Fruit fly (Drosophila melanogaster): ENCODE data around the gene Pglym78.

The Pglym78 gene

DNA sequence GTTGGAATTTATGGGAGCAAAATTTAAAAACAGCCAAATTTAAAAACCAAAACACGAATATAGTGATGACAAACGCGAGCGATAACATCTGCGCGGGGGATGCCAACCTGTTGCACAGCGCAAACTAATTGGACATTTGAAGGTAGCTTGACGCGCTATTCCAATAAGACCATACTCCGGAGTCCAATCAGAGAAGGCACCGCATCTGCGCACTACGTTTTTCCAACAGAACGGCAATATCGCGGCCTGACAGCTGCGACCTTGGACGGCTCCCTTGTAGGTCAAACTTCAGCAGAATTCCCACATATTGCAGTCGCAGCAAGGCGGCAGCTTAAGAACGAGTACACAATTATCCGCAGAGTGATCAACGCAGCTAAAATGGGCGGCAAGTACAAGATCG lies at the start of gene Pglym78, which contains the start of gene CG11882:
Pglym78 (plus strand) TSS at position 177 of the 400 bp plus-strand sequence.
CG11882 (minus strand) TSS at position 101 of the 400 bp plus-strand sequence.
- peak; percentile 27 for TF ChIP-seq noc (tag; optimal IDR thresholded peaks at IDR 0.05)

DNA sequence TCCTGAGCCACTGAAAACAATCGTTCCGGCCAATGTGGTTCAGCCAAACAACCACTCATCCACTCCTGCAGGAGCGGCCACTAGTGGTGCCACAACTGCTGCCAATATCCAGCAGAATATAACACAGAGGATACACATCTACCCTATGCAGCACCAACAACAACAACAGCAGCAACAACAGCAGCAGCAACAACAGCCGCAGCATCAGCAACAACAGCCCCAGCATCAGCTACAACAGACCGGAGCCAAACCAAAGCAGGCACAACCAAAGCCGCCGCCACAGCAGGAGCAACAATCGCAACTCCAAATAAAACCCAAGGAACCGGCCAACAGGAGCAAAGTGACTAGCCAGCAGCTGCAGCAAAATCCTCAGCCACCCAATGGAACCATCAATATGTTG lies 44.8 kb upstream of the Pglym78 start:
- no peak for TF ChIP-seq noc (tag; optimal IDR thresholded peaks at IDR 0.05)

DNA sequence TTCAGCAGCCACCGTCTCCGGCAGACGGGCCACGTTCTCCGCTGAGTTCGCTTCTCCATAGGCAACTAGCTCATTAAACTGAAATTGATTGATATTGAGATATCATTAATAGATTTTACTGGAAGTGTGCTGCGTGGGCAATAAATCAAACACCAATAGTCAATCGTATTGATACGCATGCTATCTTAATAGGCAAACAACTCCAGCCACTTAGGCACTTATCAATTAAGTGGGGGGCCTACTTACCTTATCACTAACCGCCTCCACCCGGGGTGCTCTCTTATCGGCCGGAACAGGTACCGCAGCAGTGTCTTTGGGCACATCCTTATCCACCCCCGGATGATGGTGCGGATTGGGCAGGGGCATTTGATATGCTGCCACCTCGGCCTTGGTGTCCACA lies 36.3 kb upstream of the Pglym78 start:
- peak; percentile 82 for TF ChIP-seq noc (tag; optimal IDR thresholded peaks at IDR 0.05)

DNA sequence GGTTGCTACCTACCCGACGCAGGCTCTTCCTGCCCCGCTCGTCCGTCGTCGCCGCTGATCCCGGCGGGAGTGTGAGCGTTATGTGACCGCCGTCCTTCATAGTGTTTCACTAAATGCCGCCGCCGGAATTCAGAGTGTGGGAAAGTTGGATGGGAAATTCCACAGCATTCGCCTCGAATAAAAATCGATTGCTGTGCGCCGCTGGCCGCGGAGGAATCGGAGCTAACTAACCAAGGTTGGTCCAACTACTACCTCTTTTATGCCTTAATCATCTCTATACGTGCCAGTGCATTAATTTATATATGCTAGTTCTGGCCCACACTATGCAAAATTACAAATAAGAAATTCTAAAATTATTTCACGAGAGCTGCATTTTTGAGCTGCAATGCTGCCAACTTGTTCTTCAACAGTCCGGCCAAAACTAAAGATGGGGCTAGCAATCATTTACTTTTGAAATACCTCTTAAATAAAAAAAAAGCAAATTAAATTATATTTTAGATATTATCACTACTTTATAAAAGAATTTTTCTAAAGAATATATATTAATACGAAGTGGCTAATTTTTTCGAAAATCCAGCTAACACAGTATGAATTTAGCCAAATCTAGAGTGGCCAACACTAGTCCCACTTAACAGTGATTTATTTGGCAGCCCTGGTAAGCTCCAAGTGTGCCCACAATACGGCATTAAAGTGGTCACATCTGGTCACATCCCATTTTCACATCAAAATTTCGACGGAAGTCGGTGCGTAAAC lies 35.5 kb upstream of the Pglym78 start, which contains the start of the genes alpha-Man-Ib and Pdhb:
alpha-Man-Ib (minus strand) TSS at position 425 of the 753 bp plus-strand sequence.
Pdhb (plus strand) TSS at position 674 of the 753 bp plus-strand sequence.
- TF ChIP-seq noc (tag; optimal IDR thresholded peaks at IDR 0.05): peak; percentile 60

DNA sequence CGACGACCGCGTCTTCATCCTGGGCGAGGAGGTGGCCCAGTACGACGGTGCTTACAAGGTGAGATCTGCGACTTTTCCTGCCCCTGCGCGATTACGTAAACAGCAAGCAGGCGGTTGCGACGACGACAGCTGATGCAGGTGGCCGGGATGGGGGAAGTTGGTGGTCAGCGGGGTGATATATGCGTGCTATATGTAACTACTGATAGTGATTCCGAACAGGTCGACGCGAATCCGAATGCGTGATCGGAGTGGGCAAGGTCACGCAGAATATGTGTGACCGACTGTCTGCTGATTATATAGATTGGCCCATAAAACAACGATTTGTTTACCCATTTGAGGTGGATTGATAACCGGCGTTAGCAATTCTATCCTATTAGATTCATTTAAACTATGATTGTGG lies 34.7 kb upstream of the Pglym78 start:
- TF ChIP-seq noc (tag; optimal IDR thresholded peaks at IDR 0.05): no peak

DNA sequence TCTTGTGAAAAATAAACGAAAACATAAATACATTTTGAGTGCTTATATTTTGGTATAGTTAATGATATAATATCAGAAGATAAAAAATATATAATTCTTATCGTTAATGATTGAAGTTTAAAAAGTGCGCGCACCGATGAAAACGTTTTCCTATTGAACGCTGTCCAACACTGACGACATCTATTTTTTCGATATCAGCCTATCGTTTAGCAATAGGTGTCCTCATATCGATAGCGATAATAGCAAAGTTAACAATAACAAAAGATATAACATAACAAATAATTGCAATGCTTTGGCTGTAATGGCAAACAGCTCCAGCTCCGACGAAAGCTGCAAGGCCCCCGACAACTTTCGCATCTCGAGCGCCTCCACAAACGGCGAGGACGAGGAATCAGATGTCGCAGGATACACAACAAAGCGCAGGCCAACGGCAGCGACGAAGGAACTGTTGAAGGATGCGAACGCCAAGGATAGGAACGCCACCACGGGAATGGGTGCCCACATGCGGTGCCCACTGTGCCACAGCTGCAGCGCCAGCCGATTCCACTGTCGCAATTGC lies 31.8 kb upstream of the Pglym78 start, which contains the start of gene Atg14:
Atg14 (plus strand) TSS at position 225 of the 559 bp plus-strand sequence.
- peak; percentile 2 for TF ChIP-seq noc (tag; optimal IDR thresholded peaks at IDR 0.05)

DNA sequence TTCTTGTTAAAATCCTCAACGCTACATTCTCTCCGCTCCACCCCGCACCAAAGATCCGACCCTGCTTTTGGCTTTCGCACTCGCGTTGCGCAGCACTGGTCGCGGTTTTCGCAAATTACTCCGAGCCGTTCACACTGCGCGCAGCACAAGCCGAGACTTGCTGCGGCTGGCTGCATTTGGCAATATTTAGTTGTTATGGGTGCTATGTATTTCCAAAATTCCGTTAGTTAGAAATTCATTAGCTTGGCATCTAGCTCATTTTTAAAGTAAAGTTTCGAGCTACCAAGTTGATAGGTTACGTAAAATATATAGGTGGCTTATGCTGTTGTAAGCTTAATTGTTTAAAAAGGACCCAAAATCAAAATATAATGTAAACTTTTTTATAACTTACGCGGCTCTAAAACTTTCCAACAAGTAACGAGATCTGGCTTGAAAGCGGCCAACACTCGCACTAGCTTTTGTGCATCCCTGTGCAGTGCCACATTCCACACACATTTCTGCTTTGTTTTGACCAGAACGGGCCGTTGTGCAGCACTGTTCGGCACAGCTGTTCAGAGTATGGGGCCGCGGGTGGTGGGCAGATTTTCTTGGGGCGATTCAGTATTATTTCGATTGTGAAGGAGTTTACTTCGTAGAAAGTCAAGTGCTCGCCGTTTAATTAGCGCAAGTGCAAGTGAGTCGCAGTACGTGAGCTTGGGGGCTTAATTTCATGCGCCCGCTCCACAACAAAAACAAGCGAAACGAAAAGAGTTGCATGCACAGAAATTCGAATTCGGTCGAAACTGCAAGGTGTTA lies 25.0 kb upstream of the Pglym78 start, which contains the start of the genes yem and Ctl2:
yem (minus strand) TSS at position 63 of the 795 bp plus-strand sequence.
Ctl2 (plus strand) TSS at position 554 of the 795 bp plus-strand sequence.
- peak; percentile 63 for TF ChIP-seq noc (tag; optimal IDR thresholded peaks at IDR 0.05)

DNA sequence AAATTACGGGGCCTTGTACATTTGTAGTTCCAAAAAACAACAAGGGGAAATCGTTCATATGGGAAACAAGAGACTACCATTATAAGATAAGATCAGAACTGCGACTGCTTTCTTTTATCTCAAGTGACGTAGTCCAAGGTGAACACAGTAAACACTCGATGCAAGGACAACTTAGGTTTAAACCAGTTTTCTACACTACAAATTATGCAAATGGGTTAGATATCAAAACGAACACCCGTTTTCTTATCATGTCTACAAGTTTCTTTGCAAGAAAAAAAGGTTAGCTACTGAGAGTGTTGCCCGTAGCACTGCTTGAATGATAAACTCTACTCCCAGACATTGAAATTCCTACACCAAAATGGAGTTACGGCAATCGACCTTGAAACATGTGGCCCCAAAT lies 23.9 kb upstream of the Pglym78 start:
- peak; percentile 57 for TF ChIP-seq noc (tag; optimal IDR thresholded peaks at IDR 0.05)

DNA sequence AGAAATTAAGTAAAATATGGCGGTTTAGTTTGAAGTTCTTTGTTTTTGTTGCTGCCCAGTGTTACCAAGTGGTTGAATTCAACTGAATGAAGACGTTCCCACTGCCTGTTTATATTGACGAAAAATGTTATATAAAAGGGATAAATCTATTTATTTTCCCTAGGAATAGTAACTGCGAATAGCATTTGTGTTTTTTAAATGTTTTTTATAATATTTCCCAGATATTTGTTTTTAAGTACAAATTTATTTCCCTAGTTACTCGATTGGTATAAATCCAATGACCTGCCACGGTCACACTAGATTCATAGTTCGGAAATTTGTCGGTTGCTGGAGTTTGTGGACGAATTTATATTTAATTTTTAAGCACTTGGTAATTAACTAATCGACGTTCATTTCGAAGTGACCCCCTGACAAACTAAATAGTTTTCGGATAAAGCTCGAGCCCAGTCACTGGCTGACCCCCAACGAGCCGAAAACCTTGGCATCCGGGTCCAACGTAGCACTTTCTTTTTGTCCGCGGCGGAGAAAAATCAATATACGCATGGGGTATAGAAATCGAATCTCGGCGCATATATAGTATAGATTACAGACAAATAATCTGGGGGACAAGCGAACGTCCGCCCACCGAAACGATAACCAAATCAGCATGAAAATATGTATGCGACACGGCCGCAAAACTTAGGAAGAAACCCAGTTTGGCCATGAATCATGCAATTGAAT lies 17.0 kb upstream of the Pglym78 start, which contains the start of the genes dgt6 and Vha100-1:
dgt6 (minus strand) TSS at position 71 of the 720 bp plus-strand sequence.
Vha100-1 (plus strand) TSS at position 292 of the 720 bp plus-strand sequence.
- TF ChIP-seq noc (tag; optimal IDR thresholded peaks at IDR 0.05): peak; percentile 16

DNA sequence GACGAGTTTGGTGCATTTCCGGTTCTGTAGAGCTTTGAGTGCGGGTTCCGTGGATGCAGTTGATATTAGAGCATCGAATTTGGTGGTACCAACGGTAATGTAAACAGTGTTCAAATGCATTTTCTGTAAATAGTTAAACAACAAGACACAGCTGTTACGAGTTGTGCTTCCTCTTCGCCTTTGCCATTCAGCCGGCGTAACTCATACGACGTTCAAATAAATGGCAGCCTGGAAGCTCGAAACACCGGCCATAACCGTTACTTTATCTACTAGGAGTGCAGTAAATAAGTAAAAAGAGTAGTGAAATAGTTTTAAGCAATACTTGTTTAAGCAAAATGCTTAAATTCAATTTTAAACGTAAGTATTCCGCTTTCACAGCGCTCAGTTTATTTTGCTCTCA lies 9.6 kb upstream of the Pglym78 start, which contains the start of the genes Alg13 and superdeath:
Alg13 (minus strand) TSS at position 167 of the 400 bp plus-strand sequence.
superdeath (plus strand) TSS at position 256 of the 400 bp plus-strand sequence.
- TF ChIP-seq noc (tag; optimal IDR thresholded peaks at IDR 0.05): no peak

DNA sequence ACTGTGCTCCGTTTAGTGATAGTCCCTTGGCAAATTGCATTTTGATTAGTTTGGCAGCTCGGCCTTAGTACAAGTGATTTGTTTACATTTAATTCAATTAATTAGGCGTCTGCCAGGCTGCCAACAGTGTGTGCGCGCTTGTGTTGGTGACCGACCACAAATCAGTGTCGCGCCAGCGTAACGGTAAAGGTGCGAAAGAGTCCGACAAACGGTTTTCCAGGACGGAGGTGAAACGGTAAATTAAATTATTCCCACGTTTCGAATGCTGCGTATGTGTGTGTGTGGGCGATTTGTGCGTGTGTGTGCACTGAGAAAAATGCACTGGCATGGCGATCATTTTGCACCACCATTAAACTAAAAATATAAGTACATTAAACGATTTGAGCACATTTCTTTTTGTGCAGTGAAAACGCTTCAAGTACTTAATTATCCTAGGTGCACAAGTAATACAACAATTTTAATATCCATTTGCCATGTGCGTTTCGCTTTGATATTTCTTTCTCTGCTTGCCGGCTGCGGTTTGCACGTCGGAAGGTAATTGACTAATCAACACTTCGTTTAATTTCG lies 9.0 kb upstream of the Pglym78 start:
- TF ChIP-seq noc (tag; optimal IDR thresholded peaks at IDR 0.05): no peak

DNA sequence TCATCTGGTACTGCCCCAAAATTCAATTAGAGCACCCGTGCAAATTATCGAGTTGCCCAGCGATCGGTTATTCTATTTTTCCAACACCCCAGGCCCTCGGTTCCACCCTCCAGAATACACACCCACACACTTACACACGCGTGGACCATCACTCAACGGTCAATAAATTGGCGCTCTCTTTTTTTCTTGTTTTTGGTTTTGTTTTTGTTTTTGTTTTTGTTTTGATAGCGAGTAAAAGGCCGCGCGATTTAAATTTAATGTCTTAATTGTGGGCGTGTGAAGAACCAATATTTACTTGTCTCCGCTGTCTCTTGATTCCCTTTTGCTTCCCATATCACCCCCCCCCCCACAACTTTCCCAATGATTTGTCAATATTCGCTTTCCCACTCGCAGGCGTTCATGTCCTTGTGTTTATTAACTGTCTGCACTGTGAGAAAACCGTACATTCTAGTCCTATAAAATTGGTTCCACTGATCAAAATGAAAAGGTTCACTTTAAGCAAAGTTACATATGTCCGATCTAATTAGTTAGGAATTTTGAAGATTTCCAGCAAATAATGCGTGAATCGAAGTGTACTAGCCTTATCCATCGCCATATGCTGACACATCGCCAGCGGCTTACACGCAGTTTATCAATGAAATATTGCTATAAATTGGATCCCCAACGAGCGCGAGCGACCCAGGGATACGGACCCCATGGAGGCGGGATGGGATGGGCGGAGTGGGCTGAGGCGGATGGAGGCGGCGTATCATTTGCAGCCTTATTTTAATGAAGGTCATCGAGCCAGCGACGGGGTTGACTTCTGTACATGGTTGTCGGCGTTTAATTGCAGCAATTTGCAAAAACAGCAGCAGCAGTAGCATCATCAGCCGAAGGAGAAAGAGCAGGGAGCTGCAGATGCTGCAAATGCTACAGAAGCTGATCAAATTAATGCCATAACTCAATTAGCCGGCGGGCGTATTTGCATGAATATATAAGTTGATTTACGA lies 8.0 kb upstream of the Pglym78 start:
- no peak for TF ChIP-seq noc (tag; optimal IDR thresholded peaks at IDR 0.05)

DNA sequence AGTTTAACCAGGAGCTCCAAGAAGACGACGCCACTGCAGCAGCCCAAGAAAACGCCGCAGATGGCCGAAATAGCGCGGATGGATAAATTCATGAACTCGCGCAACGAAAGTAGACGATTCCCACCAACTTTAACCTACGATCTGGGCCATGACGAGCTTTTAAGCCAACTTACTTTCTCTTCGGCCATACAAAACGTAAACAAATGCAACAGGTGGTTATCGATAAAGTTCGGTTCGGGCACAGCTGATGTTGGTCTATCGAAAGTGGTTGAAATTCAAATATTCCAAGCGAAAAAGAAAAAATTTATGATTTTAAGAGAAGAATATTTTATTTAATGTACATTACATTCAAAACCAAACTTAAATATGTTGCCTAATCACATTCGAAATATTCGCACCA lies 1.3 kb upstream of the Pglym78 start, which contains the start of gene CG14511:
CG14511 (minus strand) TSS at position 184 of the 400 bp plus-strand sequence.
- TF ChIP-seq noc (tag; optimal IDR thresholded peaks at IDR 0.05): no peak

Data from whole organism, larva.